Fruit fly (Drosophila melanogaster): Measurements from ENCODE around the gene CG4577.

DNA sequence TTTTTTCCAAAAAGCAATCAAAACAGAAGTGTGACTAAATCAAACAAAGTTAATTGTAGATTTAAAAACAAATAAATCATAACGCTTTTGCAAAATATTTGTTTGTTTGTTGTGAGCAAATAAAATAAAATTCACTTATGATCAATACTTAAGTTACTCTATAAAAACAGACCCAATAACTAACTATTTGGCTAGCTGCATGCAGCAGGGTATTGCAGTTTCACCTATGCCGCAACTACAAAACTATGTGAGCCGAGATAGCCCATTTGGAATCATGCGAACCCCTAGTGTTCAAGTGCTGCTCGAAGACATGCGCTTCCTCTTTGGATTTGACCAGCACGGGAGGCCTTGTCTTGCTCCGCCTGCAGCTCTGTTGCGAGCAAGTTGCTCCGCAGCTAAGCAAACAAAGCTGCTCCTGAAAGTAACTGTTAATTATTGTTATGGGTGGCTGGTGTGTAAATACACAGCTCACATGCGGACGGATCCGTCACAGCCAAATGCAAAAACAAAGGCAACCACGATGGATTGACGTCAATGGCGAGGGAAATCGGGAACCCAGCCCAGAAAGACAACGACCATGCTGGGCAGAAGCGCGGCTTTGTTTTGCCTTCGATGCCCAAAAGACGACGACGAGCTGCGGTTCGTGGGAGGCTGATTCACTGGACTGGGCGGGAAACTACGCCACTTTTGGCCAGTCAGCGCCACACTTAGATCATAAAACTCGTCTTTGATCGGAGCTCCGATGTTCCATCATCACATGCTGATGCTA, 12.4 kb upstream of the CG4577 start:
- no peak for TF ChIP-seq spab (GFP tag; optimal IDR thresholded peaks at IDR 0.05)
- TF ChIP-seq acj6 (GFP tag; optimal IDR thresholded peaks at IDR 0.05): no peak
- no peak for TF ChIP-seq OdsH (GFP tag; optimal IDR thresholded peaks at IDR 0.05)
- TF ChIP-seq CG7368 (GFP tag; optimal IDR thresholded peaks at IDR 0.05): no peak
